Worm (Caenorhabditis elegans) whole organism, young adult: ENCODE data around the gene Y66D12A.11.

Experiments used
- B0019.2 ChIP-seq: fragments of 200-800 bp; sonication (Bioruptor generic); conservative IDR thresholded peaks from 2 replicates; pipeline ENCODE4 v1.3.6; 2022; ENCODE audit warnings: missing genetic modification reagents, missing genetic modification characterization, missing compliant biosample characterization
- B0336.3 ChIP-seq: fragments of 200-800 bp; sonication (Bioruptor generic); IDR thresholded peaks from 2 replicates; pipeline ENCODE4 v1.3.6; 2022; ENCODE audit warnings: missing genetic modification characterization, missing compliant biosample characterization
- F39B2.1 ChIP-seq: fragments of 200-800 bp; sonication (Bioruptor generic); IDR thresholded peaks from 2 replicates; pipeline ENCODE4 v1.3.6; 2022; ENCODE audit warnings: missing genetic modification reagents, missing genetic modification characterization, missing compliant biosample characterization
- F57A8.1 ChIP-seq: fragments of 200-800 bp; sonication (Bioruptor generic); optimal IDR thresholded peaks from 2 replicates; lab custom pipeline; 2018; ENCODE audit warnings: mild to moderate bottlenecking, missing genetic modification characterization, moderate library complexity, missing compliant biosample characterization
- K11D2.4 ChIP-seq: fragments of 200-800 bp; sonication (Bioruptor generic); IDR thresholded peaks from 2 replicates; pipeline ENCODE4 v1.3.6; 2022; ENCODE audit warnings: missing genetic modification reagents, missing genetic modification characterization, missing compliant biosample characterization
- T26A5.8 ChIP-seq: sonication (generic microtip); optimal IDR thresholded peaks from 2 replicates; lab custom pipeline; 2016; ENCODE audit warnings: missing genetic modification characterization, missing compliant biosample characterization
- atf-7 ChIP-seq: sonication (generic microtip); optimal IDR thresholded peaks from 2 replicates; lab custom pipeline; 2017; ENCODE audit warnings: mild to moderate bottlenecking, missing genetic modification characterization, missing compliant biosample characterization
- athp-1 ChIP-seq: sonication (generic microtip); optimal IDR thresholded peaks from 2 replicates; lab custom pipeline; 2017; ENCODE audit warnings: mild to moderate bottlenecking, missing genetic modification characterization, missing compliant biosample characterization
- attf-5 ChIP-seq: fragments of 200-800 bp; sonication (Bioruptor generic); optimal IDR thresholded peaks from 2 replicates; lab custom pipeline; 2018; ENCODE audit warnings: mild to moderate bottlenecking, missing genetic modification characterization, missing compliant biosample characterization
- attf-6 ChIP-seq: fragments of 200-800 bp; sonication (Bioruptor generic); IDR thresholded peaks from 2 replicates; pipeline ENCODE4 v1.3.6; 2022; ENCODE audit warnings: missing genetic modification reagents, missing genetic modification characterization, missing compliant biosample characterization
- bed-2 ChIP-seq: fragments of 200-800 bp; sonication (Bioruptor generic); IDR thresholded peaks from 2 replicates; pipeline ENCODE4 v1.3.6; 2022; ENCODE audit warnings: missing genetic modification reagents, missing genetic modification characterization, missing compliant biosample characterization
- ccch-3 ChIP-seq: fragments of 200-800 bp; sonication (Bioruptor generic); optimal IDR thresholded peaks from 2 replicates; lab custom pipeline; 2018; ENCODE audit warnings: mild to moderate bottlenecking, missing genetic modification characterization, missing compliant biosample characterization
- cebp-1 ChIP-seq, 2 experiments: fragments of 200-800 bp in 1 of 2; sonication (Bioruptor generic) in 1 of 2; sonication (generic microtip) in 1 of 2; IDR thresholded peaks in 1 of 2; optimal IDR thresholded peaks in 1 of 2; 2 replicates each; pipeline versions ENCODE4 v1.3.6 to Lab custom; 2017 to 2022; ENCODE audit warnings: missing compliant biosample characterization in 2 of 2, missing genetic modification characterization in 2 of 2, mild to moderate bottlenecking in 1 of 2, missing genetic modification reagents in 1 of 2, moderate library complexity in 1 of 2
- cebp-2 ChIP-seq: fragments of 200-800 bp; sonication (Bioruptor generic); IDR thresholded peaks from 2 replicates; pipeline ENCODE4 v1.3.6; 2022; ENCODE audit warnings: missing genetic modification characterization, missing compliant biosample characterization
- ceh-100 ChIP-seq: fragments of 200-800 bp; sonication (Bioruptor generic); IDR thresholded peaks from 2 replicates; pipeline ENCODE4 v1.3.6; 2022; ENCODE audit warnings: missing genetic modification reagents, missing genetic modification characterization, missing compliant biosample characterization
- ceh-91 ChIP-seq: fragments of 200-800 bp; sonication (Bioruptor generic); IDR thresholded peaks from 2 replicates; pipeline ENCODE4 v1.3.6; 2022; ENCODE audit warnings: missing genetic modification reagents, missing genetic modification characterization, missing compliant biosample characterization
- die-1 ChIP-seq: sonication (generic microtip); optimal IDR thresholded peaks from 2 replicates; lab custom pipeline; 2016; ENCODE audit warnings: missing genotype, mild to moderate bottlenecking, missing genetic modification characterization, missing compliant biosample characterization
- dpl-1 ChIP-seq: fragments of 150-350 bp; optimal IDR thresholded peaks from 2 replicates; lab custom pipeline; 2014; ENCODE audit warnings: missing biosample characterization, missing genetic modification reagents, missing genetic modification characterization
- egl-44 ChIP-seq: fragments of 200-800 bp; sonication (Bioruptor generic); IDR thresholded peaks from 2 replicates; pipeline ENCODE4 v1.3.6; 2022; ENCODE audit warnings: missing genetic modification reagents, missing genetic modification characterization, missing compliant biosample characterization
- ekl-4 ChIP-seq: fragments of 200-800 bp; sonication (Bioruptor generic); IDR thresholded peaks from 2 replicates; pipeline ENCODE4 v1.3.6; 2022; ENCODE audit warnings: missing genetic modification reagents, missing genetic modification characterization, missing compliant biosample characterization
- ets-4 ChIP-seq: fragments of 200-800 bp; sonication (Bioruptor generic); optimal IDR thresholded peaks from 2 replicates; lab custom pipeline; 2018; ENCODE audit warnings: mild to moderate bottlenecking, missing genetic modification characterization, missing compliant biosample characterization
- fkh-3 ChIP-seq: sonication (generic microtip); optimal IDR thresholded peaks from 2 replicates; lab custom pipeline; 2016; ENCODE audit warnings: mild to moderate bottlenecking, missing genetic modification characterization, missing compliant biosample characterization
- gei-17 ChIP-seq: fragments of 200-800 bp; sonication (Bioruptor generic); optimal IDR thresholded peaks from 2 replicates; lab custom pipeline; 2018; ENCODE audit warnings: mild to moderate bottlenecking, missing genetic modification characterization, missing compliant biosample characterization
- hmg-1.2 ChIP-seq: fragments of 200-800 bp; sonication (Bioruptor generic); IDR thresholded peaks from 2 replicates; pipeline ENCODE4 v1.3.6; 2022; ENCODE audit warnings: missing genetic modification reagents, missing genetic modification characterization, missing compliant biosample characterization
- hrde-1 ChIP-seq: sonication (generic microtip); optimal IDR thresholded peaks from 2 replicates; lab custom pipeline; 2016; ENCODE audit warnings: missing genetic modification characterization, mild to moderate bottlenecking, missing compliant biosample characterization, moderate library complexity, missing genotype, missing genetic modification reagents, borderline replicate concordance
- hsf-1 ChIP-seq: fragments of 200-800 bp; sonication (Bioruptor generic); IDR thresholded peaks from 2 replicates; pipeline ENCODE4 v1.3.6; 2022; ENCODE audit warnings: missing genetic modification reagents, missing genetic modification characterization, missing compliant biosample characterization
- let-526 ChIP-seq: fragments of 200-800 bp; sonication (Bioruptor generic); IDR thresholded peaks from 2 replicates; pipeline ENCODE4 v1.3.6; 2022; ENCODE audit warnings: missing genetic modification reagents, missing genetic modification characterization, missing compliant biosample characterization
- let-607 ChIP-seq, 2 experiments: fragments of 200-800 bp in 1 of 2; sonication (Bioruptor generic) in 1 of 2; sonication (generic microtip) in 1 of 2; optimal IDR thresholded peaks; 2 replicates each; lab custom pipeline; 2016 to 2018; ENCODE audit warnings: mild to moderate bottlenecking in 2 of 2, missing compliant biosample characterization in 2 of 2, missing genetic modification characterization in 2 of 2, moderate library complexity in 2 of 2, missing genotype in 1 of 2
- madf-10 ChIP-seq: sonication (generic microtip); optimal IDR thresholded peaks from 2 replicates; lab custom pipeline; 2016; ENCODE audit warnings: mild to moderate bottlenecking, missing genetic modification characterization, missing compliant biosample characterization
- madf-3 ChIP-seq: fragments of 200-800 bp; sonication (Bioruptor generic); IDR thresholded peaks from 2 replicates; pipeline ENCODE4 v1.3.6; 2022; ENCODE audit warnings: missing genetic modification reagents, missing genetic modification characterization, missing compliant biosample characterization
- madf-6 ChIP-seq: fragments of 200-800 bp; sonication (Bioruptor generic); IDR thresholded peaks from 2 replicates; pipeline ENCODE4 v1.3.6; 2022; ENCODE audit warnings: missing genetic modification reagents, missing genetic modification characterization, missing compliant biosample characterization
- mes-4 ChIP-seq: sonication (generic microtip); optimal IDR thresholded peaks from 2 replicates; lab custom pipeline; 2016; ENCODE audit warnings: missing genotype, missing genetic modification characterization, missing compliant biosample characterization
- nfya-1 ChIP-seq: sonication (generic microtip); optimal IDR thresholded peaks from 2 replicates; lab custom pipeline; 2017; ENCODE audit warnings: antibody characterized with exemption, missing compliant biosample characterization, missing genetic modification characterization, borderline replicate concordance; ENCODE audit not compliant: insufficient read depth
- nfya-2 ChIP-seq: fragments of 200-800 bp; sonication (Bioruptor generic); IDR thresholded peaks from 2 replicates; pipeline ENCODE4 v1.3.6; 2022; ENCODE audit warnings: missing genetic modification reagents, missing genetic modification characterization, missing compliant biosample characterization
- nhr-179 ChIP-seq: sonication (generic microtip); optimal IDR thresholded peaks from 2 replicates; lab custom pipeline; 2016; ENCODE audit warnings: mild to moderate bottlenecking, missing genetic modification characterization, missing compliant biosample characterization
- nhr-80 ChIP-seq: sonication (generic microtip); optimal IDR thresholded peaks from 2 replicates; lab custom pipeline; 2016; ENCODE audit warnings: missing genetic modification characterization, missing compliant biosample characterization
- nhr-90 ChIP-seq: sonication (generic microtip); optimal IDR thresholded peaks from 2 replicates; lab custom pipeline; 2016; ENCODE audit warnings: missing genotype, mild to moderate bottlenecking, missing genetic modification characterization, missing compliant biosample characterization
- rcor-1 ChIP-seq: fragments of 200-800 bp; sonication (Bioruptor generic); IDR thresholded peaks from 2 replicates; pipeline ENCODE4 v1.3.6; 2022; ENCODE audit warnings: missing genetic modification reagents, missing genetic modification characterization, missing compliant biosample characterization
- snpc-1.3 ChIP-seq: sonication (generic microtip); optimal IDR thresholded peaks from 2 replicates; lab custom pipeline; 2017; ENCODE audit warnings: missing genetic modification characterization, mild to moderate bottlenecking, missing compliant biosample characterization, antibody characterized with exemption, moderate library complexity, missing genotype, missing genetic modification reagents; ENCODE audit not compliant: insufficient read depth
- snpc-3.4 ChIP-seq: sonication (generic microtip); optimal IDR thresholded peaks from 2 replicates; lab custom pipeline; 2017; ENCODE audit warnings: missing genetic modification characterization, mild to moderate bottlenecking, missing compliant biosample characterization, antibody characterized with exemption, moderate library complexity, missing genotype, missing genetic modification reagents
- tbx-9 ChIP-seq: sonication (generic microtip); optimal IDR thresholded peaks from 2 replicates; lab custom pipeline; 2016; ENCODE audit warnings: borderline replicate concordance, missing genetic modification characterization, inconsistent platforms, missing compliant biosample characterization
- zim-3 ChIP-seq: sonication (generic microtip); optimal IDR thresholded peaks from 2 replicates; lab custom pipeline; 2017; ENCODE audit warnings: mild to moderate bottlenecking, missing genetic modification characterization, moderate library complexity, missing compliant biosample characterization
- ztf-18 ChIP-seq: sonication (generic microtip); optimal IDR thresholded peaks from 2 replicates; lab custom pipeline; 2016; ENCODE audit warnings: missing genotype, mild to moderate bottlenecking, missing genetic modification characterization, missing compliant biosample characterization
- ztf-22 ChIP-seq: fragments of 200-800 bp; sonication (Bioruptor generic); optimal IDR thresholded peaks from 2 replicates; lab custom pipeline; 2018; ENCODE audit warnings: mild to moderate bottlenecking, missing genetic modification characterization, moderate library complexity, missing compliant biosample characterization
- ztf-28 ChIP-seq: fragments of 200-800 bp; sonication (Bioruptor generic); IDR thresholded peaks from 2 replicates; pipeline ENCODE4 v1.3.6; 2022; ENCODE audit warnings: missing genetic modification reagents, missing genetic modification characterization, missing compliant biosample characterization
- ztf-6 ChIP-seq: fragments of 200-800 bp; sonication (Bioruptor generic); IDR thresholded peaks from 2 replicates; pipeline ENCODE4 v1.3.6; 2022; ENCODE audit warnings: missing genetic modification reagents, missing genetic modification characterization, missing compliant biosample characterization

Y66D12A.11 gene

ce11 chrIII:11523504-11524025 is 39.7 kb upstream of the Y66D12A.11 start, which contains the start of the genes Y66D12A.16 and such-1 (continued):
- TF ChIP-seq cebp-1 (GFP tag; IDR thresholded peaks at IDR 0.05; lab: Robert Waterston, UW) (no peak), cebp-1 (tag; optimal IDR thresholded peaks at IDR 0.05; lab: Kevin White, UChicago) (no peak), ccch-3 (GFP tag; lab: Kevin White, UChicago) (no peak)
- TF ChIP-seq, all 124 proteins: peak for 8

ce11 chrIII:11524073-11524472 is 39.2 kb upstream of the Y66D12A.11 start:
- TF ChIP-seq nhr-179 (tag; lab: Kevin White, UChicago) (no peak), nhr-90 (tag; lab: Kevin White, UChicago) (no peak), nfya-1 (no peak), cebp-2 (GFP tag; lab: Robert Waterston, UW) (no peak), nfya-2 (GFP tag; lab: Robert Waterston, UW) (no peak), rcor-1 (0 out of 2 replicates have a peak, but pooled peaks have one; percentile 21), ztf-22 (no peak), egl-44 (no peak), die-1 (tag; lab: Kevin White, UChicago) (no peak), fkh-3 (tag; lab: Kevin White, UChicago) (no peak), dpl-1 (GFP tag; lab: Kevin White, UChicago) (no peak), attf-5 (GFP tag; lab: Kevin White, UChicago) (no peak), hrde-1 (tag; lab: Kevin White, UChicago) (no peak), let-526 (no peak), ekl-4 (no peak), T26A5.8 (tag; lab: Kevin White, UChicago) (no peak), madf-6 (peak; percentile 96), K11D2.4 (GFP tag; lab: Robert Waterston, UW) (no peak), gei-17 (GFP tag; lab: Kevin White, UChicago) (no peak), athp-1 (tag; lab: Kevin White, UChicago) (no peak), ceh-100 (GFP tag; lab: Robert Waterston, UW) (peak; percentile 52; the same call in 1 of the 2 replicates), F57A8.1 (GFP tag; lab: Kevin White, UChicago) (no peak), nhr-80 (no peak), ztf-28 (GFP tag; lab: Robert Waterston, UW) (no peak), hsf-1 (GFP tag; lab: Robert Waterston, UW) (0 out of 2 replicates have a peak, but pooled peaks have one; percentile 54), madf-3 (GFP tag; lab: Robert Waterston, UW) (0 out of 2 replicates have a peak, but pooled peaks have one; percentile 73), snpc-1.3 (peak; percentile 84), ceh-91 (GFP tag; lab: Robert Waterston, UW) (peak; percentile 60; the same call in 1 of the 2 replicates), ztf-18 (no peak), B0336.3 (GFP tag; lab: Robert Waterston, UW) (0 out of 2 replicates have a peak, but pooled peaks have one; percentile 45), madf-10 (tag; lab: Kevin White, UChicago) (no peak), atf-7 (tag; lab: Kevin White, UChicago) (no peak), F39B2.1 (GFP tag; lab: Robert Waterston, UW) (no peak), ets-4 (GFP tag; lab: Kevin White, UChicago) (no peak), attf-6 (GFP tag; lab: Robert Waterston, UW) (no peak), zim-3 (tag; lab: Kevin White, UChicago) (no peak), mes-4 (tag; lab: Kevin White, UChicago) (no peak), bed-2 (GFP tag; lab: Robert Waterston, UW) (no peak), ztf-6 (no peak), hmg-1.2 (GFP tag; lab: Robert Waterston, UW) (peak; percentile 94), snpc-3.4 (tag; lab: Kevin White, UChicago) (peak; percentile 31), let-607 (tag; optimal IDR thresholded peaks at IDR 0.05; lab: Kevin White, UChicago) (no peak), B0019.2 (GFP tag; lab: Robert Waterston, UW) (no peak), tbx-9 (no peak)
